Worm (Caenorhabditis elegans): ENCODE results near the gene F10C1.1.

ce11 chrII:5727707-5728106, 46.3 kb upstream of the F10C1.1 start, which contains the start of gene rab-3:
- TF ChIP-seq ceh-24 (tag; optimal IDR thresholded peaks at IDR 0.05): no peak
- no peak for TF ChIP-seq rnt-1 (tag; optimal IDR thresholded peaks at IDR 0.05)
- no peak for TF ChIP-seq pha-2 (tag; optimal IDR thresholded peaks at IDR 0.05)
- TF ChIP-seq mec-3 (tag; optimal IDR thresholded peaks at IDR 0.05; ENCODE audit: borderline replicate concordance): no peak
- no peak for TF ChIP-seq lin-11 (tag; optimal IDR thresholded peaks at IDR 0.05)
- no peak for TF ChIP-seq pag-3 (tag; optimal IDR thresholded peaks at IDR 0.05; ENCODE audit: borderline replicate concordance)
- no peak for TF ChIP-seq ama-1 (optimal IDR thresholded peaks at IDR 0.05)
- TF ChIP-seq ahr-1 (tag; optimal IDR thresholded peaks at IDR 0.05): no peak
